Worm (Caenorhabditis elegans) whole organism, L2 larva: ENCODE data around the gene F28C1.3.

ENCODE experiments used
- C34F6.9 ChIP-seq: fragments of 150-350 bp; optimal IDR thresholded peaks from 2 replicates; lab custom pipeline; 2014; ENCODE audit warnings: missing biosample characterization, missing genetic modification characterization
- F13H6.1 ChIP-seq: sonication (generic microtip); optimal IDR thresholded peaks from 2 replicates; lab custom pipeline; 2016; ENCODE audit warnings: missing genetic modification characterization, missing compliant biosample characterization
- R02D3.7 ChIP-seq: fragments of 150-350 bp; optimal IDR thresholded peaks from 2 replicates; lab custom pipeline; 2014; ENCODE audit warnings: missing biosample characterization, missing genetic modification characterization
- Y55F3AM.14 ChIP-seq: fragments of 200-800 bp; sonication (Bioruptor generic); optimal IDR thresholded peaks from 2 replicates; lab custom pipeline; 2018; ENCODE audit warnings: mild to moderate bottlenecking, missing genetic modification characterization, missing compliant biosample characterization
- ZK546.5 ChIP-seq: sonication (generic microtip); optimal IDR thresholded peaks from 2 replicates; lab custom pipeline; 2017; ENCODE audit warnings: missing biosample characterization, missing genetic modification characterization
- alr-1 ChIP-seq: fragments of 150-350 bp; optimal IDR thresholded peaks from 2 replicates; lab custom pipeline; 2014; ENCODE audit warnings: missing biosample characterization, missing genetic modification characterization
- aly-2 ChIP-seq: fragments of 150-350 bp; optimal IDR thresholded peaks from 2 replicates; lab custom pipeline; 2014; ENCODE audit warnings: missing biosample characterization, missing genetic modification characterization
- ama-1 ChIP-seq: fragments of 150-350 bp; optimal IDR thresholded peaks from 2 replicates; lab custom pipeline; 2018; ENCODE audit warnings: inconsistent platforms
- blmp-1 ChIP-seq: sonication (generic microtip); optimal IDR thresholded peaks from 2 replicates; lab custom pipeline; 2017; ENCODE audit warnings: missing genetic modification characterization, mild to moderate bottlenecking, missing compliant biosample characterization, antibody characterized with exemption, moderate library complexity; ENCODE audit not compliant: insufficient read depth
- ceh-16 ChIP-seq: fragments of 150-350 bp; optimal IDR thresholded peaks from 2 replicates; lab custom pipeline; 2014; ENCODE audit warnings: missing biosample characterization, missing genetic modification characterization
- ceh-82 ChIP-seq: fragments of 150-350 bp; optimal IDR thresholded peaks from 2 replicates; lab custom pipeline; 2014; ENCODE audit warnings: missing biosample characterization, missing genetic modification characterization
- crh-2 ChIP-seq: sonication (generic microtip); optimal IDR thresholded peaks from 2 replicates; lab custom pipeline; 2017; ENCODE audit warnings: missing biosample characterization, missing genetic modification characterization
- dmd-4 ChIP-seq: sonication (generic microtip); optimal IDR thresholded peaks from 2 replicates; lab custom pipeline; 2017; ENCODE audit warnings: missing biosample characterization, missing genetic modification characterization
- egl-27 ChIP-seq: sonication (generic microtip); optimal IDR thresholded peaks from 3 replicates; lab custom pipeline; 2017; ENCODE audit warnings: missing biosample characterization, missing genetic modification reagents, missing genetic modification characterization
- elt-1 ChIP-seq: fragments of 150-350 bp; optimal IDR thresholded peaks from 2 replicates; lab custom pipeline; 2014; ENCODE audit warnings: missing biosample characterization, missing genetic modification characterization
- fos-1 ChIP-seq: fragments of 150-350 bp; optimal IDR thresholded peaks from 2 replicates; lab custom pipeline; 2014; ENCODE audit warnings: missing biosample characterization, missing genetic modification characterization
- gmeb-1 ChIP-seq: fragments of 150-350 bp; optimal IDR thresholded peaks from 2 replicates; lab custom pipeline; 2014; ENCODE audit warnings: missing biosample characterization, missing genetic modification characterization
- lin-11 ChIP-seq: fragments of 150-350 bp; sonication (generic microtip); optimal IDR thresholded peaks from 2 replicates; lab custom pipeline; 2014; ENCODE audit warnings: missing biosample characterization, missing genetic modification characterization, inconsistent platforms, mixed read lengths
- lin-13 ChIP-seq: fragments of 150-350 bp; optimal IDR thresholded peaks from 2 replicates; lab custom pipeline; 2014; ENCODE audit warnings: missing biosample characterization, missing genetic modification reagents, missing genetic modification characterization
- lin-39 ChIP-seq: fragments of 150-350 bp; optimal IDR thresholded peaks from 2 replicates; lab custom pipeline; 2014; ENCODE audit warnings: missing biosample characterization, missing genetic modification reagents, missing genetic modification characterization
- lsy-2 ChIP-seq, 2 experiments: fragments of 150-350 bp in 1 of 2; sonication (generic microtip) in 1 of 2; optimal IDR thresholded peaks; 2 replicates each; lab custom pipeline; 2014 to 2017; ENCODE audit warnings: missing biosample characterization in 2 of 2, missing genetic modification characterization in 2 of 2
- mab-5 ChIP-seq: fragments of 150-350 bp; optimal IDR thresholded peaks from 2 replicates; lab custom pipeline; 2014; ENCODE audit warnings: missing biosample characterization, missing genetic modification characterization
- mbf-1 ChIP-seq: sonication (generic microtip); optimal IDR thresholded peaks from 2 replicates; lab custom pipeline; 2017; ENCODE audit warnings: missing biosample characterization, missing genetic modification characterization
- mdl-1 ChIP-seq, 2 experiments: fragments of 150-350 bp in 1 of 2; sonication (generic microtip) in 1 of 2; optimal IDR thresholded peaks; 2 replicates each; lab custom pipeline; 2017; ENCODE audit warnings: missing biosample characterization in 2 of 2, missing genetic modification characterization in 2 of 2
- nhr-10 ChIP-seq: sonication (generic microtip); optimal IDR thresholded peaks from 2 replicates; lab custom pipeline; 2017; ENCODE audit warnings: missing biosample characterization, missing genetic modification characterization
- nhr-11 ChIP-seq: fragments of 150-350 bp; optimal IDR thresholded peaks from 2 replicates; lab custom pipeline; 2014; ENCODE audit warnings: missing biosample characterization, missing genetic modification characterization
- nhr-12 ChIP-seq: fragments of 150-350 bp; optimal IDR thresholded peaks from 2 replicates; lab custom pipeline; 2014; ENCODE audit warnings: missing biosample characterization, missing genetic modification characterization
- nhr-21 ChIP-seq: fragments of 150-350 bp; optimal IDR thresholded peaks from 2 replicates; lab custom pipeline; 2014; ENCODE audit warnings: missing biosample characterization, missing genetic modification characterization
- nhr-237 ChIP-seq: fragments of 150-350 bp; optimal IDR thresholded peaks from 2 replicates; lab custom pipeline; 2014; ENCODE audit warnings: missing biosample characterization, missing genetic modification characterization
- nhr-25 ChIP-seq: fragments of 150-350 bp; sonication (generic microtip); optimal IDR thresholded peaks from 3 replicates; lab custom pipeline; 2014; ENCODE audit warnings: missing biosample characterization, missing genetic modification characterization
- nhr-6 ChIP-seq: fragments of 150-350 bp; optimal IDR thresholded peaks from 2 replicates; lab custom pipeline; 2014; ENCODE audit warnings: missing biosample characterization, missing genetic modification characterization
- nhr-77 ChIP-seq: fragments of 150-350 bp; optimal IDR thresholded peaks from 2 replicates; lab custom pipeline; 2014; ENCODE audit warnings: missing biosample characterization, missing genetic modification characterization
- peb-1 ChIP-seq: fragments of 150-350 bp; optimal IDR thresholded peaks from 2 replicates; lab custom pipeline; 2014; ENCODE audit warnings: missing biosample characterization, missing genetic modification characterization
- sem-4 ChIP-seq: fragments of 150-350 bp; optimal IDR thresholded peaks from 2 replicates; lab custom pipeline; 2014; ENCODE audit warnings: missing biosample characterization, missing genetic modification reagents, missing genetic modification characterization
- skn-1 ChIP-seq: sonication (generic microtip); optimal IDR thresholded peaks from 2 replicates; lab custom pipeline; 2017; ENCODE audit warnings: missing biosample characterization, missing genetic modification characterization
- sma-3 ChIP-seq: sonication (generic microtip); optimal IDR thresholded peaks from 2 replicates; lab custom pipeline; 2016; ENCODE audit warnings: missing genetic modification reagents, missing genetic modification characterization, missing compliant biosample characterization
- sma-9 ChIP-seq, 2 experiments: fragments of 150-350 bp in 1 of 2; sonication (generic microtip) in 1 of 2; optimal IDR thresholded peaks; 2 replicates each; lab custom pipeline; 2014 to 2016; ENCODE audit warnings: missing genetic modification characterization in 2 of 2, mild to moderate bottlenecking in 1 of 2, missing biosample characterization in 1 of 2, missing compliant biosample characterization in 1 of 2, missing genetic modification reagents in 1 of 2, moderate library complexity in 1 of 2
- snpc-4 ChIP-seq: fragments of 150-350 bp; optimal IDR thresholded peaks from 2 replicates; lab custom pipeline; 2014; ENCODE audit warnings: missing biosample characterization, missing genetic modification characterization
- unc-39 ChIP-seq: fragments of 150-350 bp; optimal IDR thresholded peaks from 2 replicates; lab custom pipeline; 2014; ENCODE audit warnings: missing biosample characterization, missing genetic modification characterization
- unc-55 ChIP-seq: fragments of 150-350 bp; sonication (generic microtip); optimal IDR thresholded peaks from 3 replicates; lab custom pipeline; 2014; ENCODE audit warnings: missing biosample characterization, missing genetic modification reagents, missing genetic modification characterization
- unc-62 ChIP-seq: fragments of 150-350 bp; optimal IDR thresholded peaks from 2 replicates; lab custom pipeline; 2014; ENCODE audit warnings: missing biosample characterization, missing genetic modification reagents, missing genetic modification characterization
- zag-1 ChIP-seq: fragments of 150-350 bp; optimal IDR thresholded peaks from 2 replicates; lab custom pipeline; 2014; ENCODE audit warnings: missing biosample characterization, missing genetic modification characterization
- ztf-1 ChIP-seq: fragments of 200-800 bp; sonication (Bioruptor generic); conservative IDR thresholded peaks from 2 replicates; pipeline ENCODE4 v1.3.6; 2022; ENCODE audit warnings: missing genetic modification characterization, missing compliant biosample characterization
- ztf-11 ChIP-seq: sonication (generic microtip); optimal IDR thresholded peaks from 2 replicates; lab custom pipeline; 2017; ENCODE audit warnings: missing biosample characterization, missing genetic modification characterization
- ztf-4 ChIP-seq: fragments of 150-350 bp; optimal IDR thresholded peaks from 2 replicates; lab custom pipeline; 2014; ENCODE audit warnings: missing biosample characterization, missing genetic modification characterization

The F28C1.3 gene

DNA sequence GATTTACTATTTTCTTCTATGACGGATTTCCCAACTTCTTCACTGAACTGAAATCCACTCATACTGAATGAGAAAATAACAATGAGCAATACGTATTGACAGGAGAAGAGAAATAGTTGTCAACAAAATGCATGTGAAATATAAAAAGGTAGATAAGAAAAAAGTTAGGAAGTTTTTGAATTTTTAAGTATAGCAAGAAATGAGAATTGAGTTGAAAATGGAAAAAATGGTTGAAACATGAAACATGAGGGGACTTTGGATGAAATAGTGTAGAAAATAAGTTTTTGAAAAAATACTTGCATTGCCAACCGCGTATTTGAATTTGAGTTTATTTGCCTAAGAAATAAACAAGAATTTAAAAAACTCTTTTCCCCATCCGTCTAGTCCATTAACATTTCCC, 21.6 kb upstream of the F28C1.3 start, which contains the start of the genes pals-38 and C54D10.9:
Gene pals-38 (minus strand): TSS at position 101 of the 400 bp plus-strand sequence.
Gene C54D10.9 (plus strand): TSS at position 259 of the 400 bp plus-strand sequence.
- TF ChIP-seq ama-1 (lab: Kevin White, UChicago) (no peak), crh-2 (tag; lab: Kevin White, UChicago) (no peak), C34F6.9 (tag; lab: Kevin White, UChicago) (no peak), ceh-16 (tag; lab: Kevin White, UChicago) (no peak), snpc-4 (tag; lab: Kevin White, UChicago) (no peak), alr-1 (tag; lab: Kevin White, UChicago) (no peak), fos-1 (tag; lab: Kevin White, UChicago) (no peak), nhr-21 (tag; lab: Kevin White, UChicago) (no peak)
- TF ChIP-seq, all 48 proteins: peak for 0

DNA sequence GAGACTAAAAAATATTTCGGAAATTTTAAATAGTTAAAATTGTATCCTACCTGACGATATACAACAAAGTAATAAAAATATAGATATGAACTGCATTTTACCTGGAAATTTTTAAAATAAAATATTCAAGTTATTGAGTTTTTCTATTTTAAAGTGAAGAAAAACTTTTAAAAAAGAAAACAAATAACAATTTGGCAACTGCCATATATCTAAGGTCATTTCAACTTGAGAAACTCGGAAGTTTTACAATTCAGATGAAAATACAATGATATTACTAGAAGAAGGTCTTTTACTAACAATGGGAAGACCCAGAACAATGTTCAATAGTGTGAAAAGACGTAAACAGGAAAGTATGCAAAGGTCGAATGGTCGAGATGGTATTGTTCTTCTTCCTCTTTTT, 18.6 kb upstream of the F28C1.3 start, which contains the start of gene C54D10.10:
Gene C54D10.10 (minus strand): TSS at position 101 of the 400 bp plus-strand sequence.
- TF ChIP-seq aly-2 (no peak), sem-4 (tag; lab: Kevin White, UChicago) (no peak), skn-1 (tag; lab: Kevin White, UChicago) (no peak), nhr-12 (tag; lab: Kevin White, UChicago) (no peak), unc-39 (tag; lab: Kevin White, UChicago) (no peak), elt-1 (tag; lab: Kevin White, UChicago) (no peak), nhr-25 (tag; lab: Kevin White, UChicago) (peak; percentile 41)

DNA sequence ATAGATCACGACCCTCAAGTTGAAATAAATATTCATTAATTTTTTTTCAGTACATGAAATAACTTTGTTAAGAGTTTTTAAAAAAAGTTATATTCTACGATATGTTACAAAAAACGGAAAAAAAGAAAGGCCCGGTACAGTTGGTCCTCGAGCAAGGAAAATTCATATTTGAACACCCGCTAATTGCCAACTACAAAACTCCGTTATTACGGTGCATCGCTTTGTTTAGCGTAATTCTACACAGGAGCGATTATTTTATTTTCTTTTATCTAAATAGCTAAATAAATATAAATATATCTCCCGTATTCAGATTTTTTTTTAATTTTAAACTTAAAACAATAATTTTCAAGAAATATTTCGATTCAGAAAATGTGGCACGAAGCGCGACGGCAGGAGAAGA, 18.0 kb upstream of the F28C1.3 start, which contains the start of gene F28C1.1:
Gene F28C1.1 (plus strand): TSS at position 365 of the 400 bp plus-strand sequence.
- TF ChIP-seq unc-55 (GFP tag; lab: Kevin White, UChicago) (peak; percentile 62), nhr-21 (tag; lab: Kevin White, UChicago) (no peak), lin-39 (no peak), lsy-2 (tag; optimal IDR thresholded peaks at IDR 0.05; lab: Kevin White, UChicago) (no peak), egl-27 (no peak), nhr-25 (tag; lab: Kevin White, UChicago) (no peak), lin-11 (tag; lab: Kevin White, UChicago) (no peak), ceh-16 (tag; lab: Kevin White, UChicago) (no peak), nhr-77 (tag; lab: Kevin White, UChicago) (no peak), unc-62 (GFP tag; lab: Kevin White, UChicago) (no peak), ztf-1 (GFP tag; lab: Robert Waterston, UW) (no peak), ztf-4 (tag; lab: Kevin White, UChicago) (no peak), unc-39 (tag; lab: Kevin White, UChicago) (no peak), nhr-10 (no peak), sma-3 (no peak), ztf-11 (tag; lab: Kevin White, UChicago) (no peak), blmp-1 (tag; lab: Kevin White, UChicago) (no peak), zag-1 (tag; lab: Kevin White, UChicago) (no peak), sem-4 (tag; lab: Kevin White, UChicago) (no peak), nhr-237 (tag; lab: Kevin White, UChicago) (no peak), crh-2 (tag; lab: Kevin White, UChicago) (no peak), dmd-4 (tag; lab: Kevin White, UChicago) (no peak), fos-1 (tag; lab: Kevin White, UChicago) (no peak), mab-5 (tag; lab: Kevin White, UChicago) (no peak), nhr-6 (no peak), sma-9 (GFP tag; optimal IDR thresholded peaks at IDR 0.05; lab: Kevin White, UChicago) (no peak), sma-9 (tag; optimal IDR thresholded peaks at IDR 0.05; lab: Kevin White, UChicago) (no peak), mbf-1 (tag; lab: Kevin White, UChicago) (no peak), nhr-11 (tag; lab: Kevin White, UChicago) (no peak), aly-2 (no peak), peb-1 (tag; lab: Kevin White, UChicago) (no peak), snpc-4 (tag; lab: Kevin White, UChicago) (no peak), alr-1 (tag; lab: Kevin White, UChicago) (no peak), mdl-1 (tag; optimal IDR thresholded peaks at IDR 0.05; lab: Kevin White, UChicago) (no peak), Y55F3AM.14 (no peak), ZK546.5 (no peak), gmeb-1 (peak; percentile 89), ama-1 (lab: Kevin White, UChicago) (no peak), C34F6.9 (tag; lab: Kevin White, UChicago) (peak; percentile 40), ceh-82 (no peak), F13H6.1 (tag; lab: Kevin White, UChicago) (no peak), skn-1 (tag; lab: Kevin White, UChicago) (no peak), nhr-12 (tag; lab: Kevin White, UChicago) (no peak), R02D3.7 (peak; percentile 29), elt-1 (tag; lab: Kevin White, UChicago) (no peak), lin-13 (GFP tag; lab: Kevin White, UChicago) (peak; percentile 7)
- TF ChIP-seq, all 48 proteins: peak for 5
